Worm (Caenorhabditis elegans) whole organism, L1 larva: ENCODE data around the gene rdl-1.

Experiments
- C04F5.9 ChIP-seq: sonication (generic microtip); optimal IDR thresholded peaks from 2 replicates; lab custom pipeline; 2016; ENCODE audit warnings: missing genetic modification characterization, missing compliant biosample characterization
- C16A3.4 ChIP-seq: fragments of 150-350 bp; optimal IDR thresholded peaks from 2 replicates; lab custom pipeline; 2014; ENCODE audit warnings: missing biosample characterization, missing genetic modification characterization
- F16B12.6 ChIP-seq: fragments of 150-350 bp; optimal IDR thresholded peaks from 2 replicates; lab custom pipeline; 2014; ENCODE audit warnings: missing biosample characterization, missing genetic modification characterization
- Y116A8C.19 ChIP-seq: sonication (generic microtip); optimal IDR thresholded peaks from 2 replicates; lab custom pipeline; 2016; ENCODE audit warnings: missing compliant biosample characterization, missing genetic modification characterization, borderline replicate concordance
- alr-1 ChIP-seq: fragments of 200-800 bp; sonication (Bioruptor generic); optimal IDR thresholded peaks from 2 replicates; lab custom pipeline; 2018; ENCODE audit warnings: borderline replicate concordance, mild to moderate bottlenecking, missing genetic modification characterization, missing compliant biosample characterization
- aly-2 ChIP-seq: fragments of 150-350 bp; optimal IDR thresholded peaks from 2 replicates; lab custom pipeline; 2014; ENCODE audit warnings: missing biosample characterization, missing genetic modification characterization
- ama-1 ChIP-seq: fragments of 150-350 bp; optimal IDR thresholded peaks from 2 replicates; lab custom pipeline; 2014
- blmp-1 ChIP-seq: fragments of 150-350 bp; optimal IDR thresholded peaks from 2 replicates; lab custom pipeline; 2014; ENCODE audit warnings: missing biosample characterization, missing genetic modification characterization
- ceh-63 ChIP-seq: fragments of 200-800 bp; sonication (Bioruptor generic); optimal IDR thresholded peaks from 2 replicates; lab custom pipeline; 2018; ENCODE audit warnings: mild to moderate bottlenecking, missing genetic modification characterization, missing compliant biosample characterization
- ceh-8 ChIP-seq: fragments of 200-800 bp; sonication (Bioruptor generic); optimal IDR thresholded peaks from 2 replicates; lab custom pipeline; 2018; ENCODE audit warnings: mild to moderate bottlenecking, missing genetic modification characterization, moderate library complexity, missing compliant biosample characterization
- ces-1 ChIP-seq: fragments of 150-350 bp; optimal IDR thresholded peaks from 2 replicates; lab custom pipeline; 2014; ENCODE audit warnings: missing biosample characterization, missing genetic modification reagents, missing genetic modification characterization
- dpl-1 ChIP-seq, 3 experiments: fragments of 150-350 bp in 2 of 3; sonication (generic microtip) in 1 of 3; optimal IDR thresholded peaks; 2 replicates each; lab custom pipeline; 2014 to 2017; ENCODE audit warnings: missing biosample characterization in 3 of 3, missing genetic modification characterization in 3 of 3, missing genetic modification reagents in 3 of 3
- efl-1 ChIP-seq, 4 experiments: fragments of 150-350 bp; optimal IDR thresholded peaks in 3 of 4; peaks in 1 of 4; 1 replicate in 1 of 4; 2 replicates in 3 of 4; lab custom pipeline; 2014; ENCODE audit warnings: missing biosample characterization in 2 of 4, missing genetic modification characterization in 2 of 4, missing genetic modification reagents in 2 of 4
- efl-3 ChIP-seq: fragments of 200-800 bp; sonication (Bioruptor generic); optimal IDR thresholded peaks from 2 replicates; lab custom pipeline; 2018; ENCODE audit warnings: mild to moderate bottlenecking, missing genetic modification characterization, missing compliant biosample characterization
- elt-2 ChIP-seq: sonication (generic microtip); optimal IDR thresholded peaks from 2 replicates; lab custom pipeline; 2016; ENCODE audit warnings: missing genetic modification characterization, mild to moderate bottlenecking, inconsistent platforms, missing compliant biosample characterization, missing genetic modification reagents
- fkh-10 ChIP-seq: sonication (generic microtip); optimal IDR thresholded peaks from 2 replicates; lab custom pipeline; 2017; ENCODE audit warnings: missing biosample characterization, missing genetic modification reagents, missing genetic modification characterization
- fkh-8 ChIP-seq: sonication (generic microtip); optimal IDR thresholded peaks from 2 replicates; lab custom pipeline; 2016; ENCODE audit warnings: mild to moderate bottlenecking, missing genetic modification characterization, missing compliant biosample characterization
- irx-1 ChIP-seq: sonication (generic microtip); optimal IDR thresholded peaks from 2 replicates; lab custom pipeline; 2016; ENCODE audit warnings: missing genetic modification characterization, missing compliant biosample characterization
- isw-1 ChIP-seq: fragments of 200-800 bp; sonication (Bioruptor generic); IDR thresholded peaks from 2 replicates; pipeline ENCODE4 v1.3.6; 2022; ENCODE audit warnings: missing genetic modification characterization, missing compliant biosample characterization
- jun-1 ChIP-seq: fragments of 150-350 bp; optimal IDR thresholded peaks from 2 replicates; lab custom pipeline; 2014; ENCODE audit warnings: missing biosample characterization, missing genetic modification reagents, missing genetic modification characterization
- lin-14 ChIP-seq: fragments of 200-800 bp; sonication (Bioruptor generic); optimal IDR thresholded peaks from 2 replicates; lab custom pipeline; 2018; ENCODE audit warnings: mild to moderate bottlenecking, missing genetic modification characterization, moderate library complexity, missing compliant biosample characterization
- lin-35 ChIP-seq, 2 experiments: fragments of 150-350 bp; optimal IDR thresholded peaks; 2 replicates each; lab custom pipeline; 2014; ENCODE audit warnings: missing biosample characterization in 2 of 2, missing genetic modification characterization in 2 of 2, missing genetic modification reagents in 2 of 2
- lin-39 ChIP-seq: fragments of 150-350 bp; optimal IDR thresholded peaks from 2 replicates; lab custom pipeline; 2014; ENCODE audit warnings: missing biosample characterization, missing genetic modification reagents, missing genetic modification characterization
- lsy-2 ChIP-seq, 2 experiments: fragments of 150-350 bp; optimal IDR thresholded peaks; 2 replicates each; lab custom pipeline; 2014; ENCODE audit warnings: missing biosample characterization in 2 of 2, missing genetic modification characterization in 2 of 2
- mef-2 ChIP-seq: fragments of 150-350 bp; optimal IDR thresholded peaks from 2 replicates; lab custom pipeline; 2014; ENCODE audit warnings: missing biosample characterization, missing genetic modification characterization
- mep-1 ChIP-seq: fragments of 150-350 bp; optimal IDR thresholded peaks from 2 replicates; lab custom pipeline; 2014; ENCODE audit warnings: missing biosample characterization, missing genetic modification characterization
- nhr-11 ChIP-seq: fragments of 150-350 bp; optimal IDR thresholded peaks from 2 replicates; lab custom pipeline; 2014; ENCODE audit warnings: missing biosample characterization, missing genetic modification characterization
- nhr-71 ChIP-seq: sonication (generic microtip); optimal IDR thresholded peaks from 2 replicates; lab custom pipeline; 2016; ENCODE audit warnings: mild to moderate bottlenecking, missing genetic modification characterization, moderate library complexity, missing compliant biosample characterization
- nhr-84 ChIP-seq: sonication (generic microtip); optimal IDR thresholded peaks from 2 replicates; lab custom pipeline; 2017; ENCODE audit warnings: missing biosample characterization, missing genetic modification characterization
- nhr-90 ChIP-seq: sonication (generic microtip); optimal IDR thresholded peaks from 2 replicates; lab custom pipeline; 2016; ENCODE audit warnings: mild to moderate bottlenecking, missing genetic modification characterization, missing compliant biosample characterization; ENCODE audit not compliant: poor library complexity
- pag-3 ChIP-seq: sonication (generic microtip); optimal IDR thresholded peaks from 2 replicates; lab custom pipeline; 2017; ENCODE audit warnings: missing genetic modification characterization, mild to moderate bottlenecking, missing compliant biosample characterization, antibody characterized with exemption, borderline replicate concordance; ENCODE audit not compliant: insufficient read depth
- pax-3 ChIP-seq: fragments of 200-800 bp; sonication (Bioruptor generic); optimal IDR thresholded peaks from 2 replicates; lab custom pipeline; 2018; ENCODE audit warnings: mild to moderate bottlenecking, missing genetic modification characterization, moderate library complexity, missing compliant biosample characterization
- rnt-1 ChIP-seq: sonication (generic microtip); optimal IDR thresholded peaks from 2 replicates; lab custom pipeline; 2016; ENCODE audit warnings: mild to moderate bottlenecking, missing genetic modification characterization, moderate library complexity, missing compliant biosample characterization
- sptf-1 ChIP-seq: fragments of 150-350 bp; optimal IDR thresholded peaks from 2 replicates; lab custom pipeline; 2014; ENCODE audit warnings: missing biosample characterization, missing genetic modification characterization
- sup-37 ChIP-seq: fragments of 200-800 bp; sonication (Bioruptor generic); optimal IDR thresholded peaks from 2 replicates; lab custom pipeline; 2018; ENCODE audit warnings: mild to moderate bottlenecking, missing genetic modification characterization, missing compliant biosample characterization
- tbx-2 ChIP-seq: sonication (generic microtip); optimal IDR thresholded peaks from 2 replicates; lab custom pipeline; 2016; ENCODE audit warnings: missing genetic modification characterization, missing compliant biosample characterization
- tlp-1 ChIP-seq: fragments of 150-350 bp; optimal IDR thresholded peaks from 2 replicates; lab custom pipeline; 2014; ENCODE audit warnings: missing biosample characterization, missing genetic modification characterization
- unc-62 ChIP-seq: fragments of 150-350 bp; optimal IDR thresholded peaks from 2 replicates; lab custom pipeline; 2014; ENCODE audit warnings: missing biosample characterization, missing genetic modification reagents, missing genetic modification characterization
- unc-86 ChIP-seq: sonication (generic microtip); optimal IDR thresholded peaks from 2 replicates; lab custom pipeline; 2016; ENCODE audit warnings: missing genetic modification characterization, missing compliant biosample characterization
- xbp-1 ChIP-seq: sonication (generic microtip); optimal IDR thresholded peaks from 2 replicates; lab custom pipeline; 2016; ENCODE audit warnings: missing genetic modification characterization, missing compliant biosample characterization
- zag-1 ChIP-seq: fragments of 150-350 bp; optimal IDR thresholded peaks from 2 replicates; lab custom pipeline; 2014; ENCODE audit warnings: missing biosample characterization, missing genetic modification characterization
- ztf-11 ChIP-seq, 2 experiments: sonication (generic microtip); optimal IDR thresholded peaks; 2 replicates each; lab custom pipeline; 2016 to 2017; ENCODE audit warnings: missing genetic modification characterization in 2 of 2, missing biosample characterization in 1 of 2, missing compliant biosample characterization in 1 of 2
- ztf-4 ChIP-seq: fragments of 150-350 bp; optimal IDR thresholded peaks from 2 replicates; lab custom pipeline; 2014; ENCODE audit warnings: missing biosample characterization, missing genetic modification characterization

The rdl-1 gene

DNA sequence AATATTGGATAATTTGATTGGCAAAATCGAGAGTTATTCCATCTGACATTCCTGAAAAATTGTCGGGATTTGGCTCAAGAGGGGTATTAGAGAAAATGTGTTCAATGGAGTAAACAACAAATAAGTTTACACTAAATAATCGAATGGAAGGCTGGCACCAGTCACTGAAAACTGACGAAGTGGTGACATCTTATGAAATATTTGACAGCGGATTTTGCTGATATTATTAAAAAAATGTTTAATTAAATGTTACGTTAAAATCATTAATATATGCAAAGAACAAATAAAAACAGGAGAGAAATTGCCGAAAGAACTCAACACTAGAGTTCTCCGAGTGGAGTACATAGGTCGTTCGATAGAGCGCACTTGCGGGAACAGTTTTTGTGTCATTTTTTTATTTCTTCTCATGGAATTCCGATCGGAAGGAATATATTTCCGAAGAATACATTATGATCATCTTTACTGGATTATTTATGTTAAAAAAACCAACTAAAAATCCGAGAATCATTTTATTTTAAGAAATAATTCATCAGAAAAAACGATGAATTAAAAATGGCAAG lies 15.5 kb upstream of the rdl-1 start, which contains the start of gene tag-322 (continued):
- TF ChIP-seq tlp-1 (tag; lab: Kevin White, UChicago): no peak
- TF ChIP-seq lsy-2 (tag; optimal IDR thresholded peaks at IDR 0.05; lab: Kevin White, UChicago): peak; percentile 89 to 90
- TF ChIP-seq fkh-10: no peak
- TF ChIP-seq ztf-4 (tag; lab: Kevin White, UChicago): no peak
- TF ChIP-seq C04F5.9: no peak
- TF ChIP-seq pag-3 (tag; lab: Kevin White, UChicago): no peak
- no peak for TF ChIP-seq mef-2 (tag; lab: Kevin White, UChicago)
- no peak for TF ChIP-seq alr-1 (tag; lab: Kevin White, UChicago)
- TF ChIP-seq ceh-8 (GFP tag; lab: Kevin White, UChicago): no peak
- TF ChIP-seq mep-1 (tag; lab: Kevin White, UChicago): peak; percentile 85
- no peak for TF ChIP-seq ceh-63 (GFP tag; lab: Kevin White, UChicago)
- TF ChIP-seq pax-3 (tag; lab: Kevin White, UChicago): no peak
- peak; percentile 64 for TF ChIP-seq ama-1 (lab: Kevin White, UChicago)
- TF ChIP-seq nhr-90 (tag; lab: Kevin White, UChicago): peak; percentile 60
- no peak for TF ChIP-seq jun-1
- peak; percentile 75 for TF ChIP-seq lin-14 (GFP tag; lab: Kevin White, UChicago)
- TF ChIP-seq zag-1 (tag; lab: Kevin White, UChicago): no peak
- no peak for TF ChIP-seq aly-2 (tag; lab: Kevin White, UChicago)
- peak; percentile 73 for TF ChIP-seq rnt-1 (tag; lab: Kevin White, UChicago)
- peak; percentile 16 for TF ChIP-seq fkh-8 (tag; lab: Kevin White, UChicago)
- peak; percentile 72 to 77 for TF ChIP-seq efl-1 (optimal IDR thresholded peaks at IDR 0.05; lab: Kevin White, UChicago)
- peak; percentile 69 to 96 for TF ChIP-seq efl-1 (GFP tag; optimal IDR thresholded peaks at IDR 0.05 in 1 of 2; lab: Kevin White, UChicago)
- no peak for TF ChIP-seq F16B12.6 (tag; lab: Kevin White, UChicago)
- no peak for TF ChIP-seq unc-62 (GFP tag; lab: Kevin White, UChicago)
- peak; percentile 51 for TF ChIP-seq blmp-1 (tag; lab: Kevin White, UChicago)
- TF ChIP-seq ces-1: no peak
- TF ChIP-seq efl-3: no peak
- TF ChIP-seq unc-86: peak; percentile 51
- peak in 1 of 2 experiments; percentile 30 for TF ChIP-seq ztf-11 (tag; optimal IDR thresholded peaks at IDR 0.05; lab: Kevin White, UChicago)
- no peak for TF ChIP-seq Y116A8C.19 (tag; lab: Kevin White, UChicago)
- peak; percentile 85 for TF ChIP-seq nhr-71 (tag; lab: Kevin White, UChicago)
- peak; percentile 67 to 77 for TF ChIP-seq lin-35 (GFP tag; optimal IDR thresholded peaks at IDR 0.05; lab: Kevin White, UChicago)
- TF ChIP-seq sptf-1 (tag; lab: Kevin White, UChicago): no peak
- TF ChIP-seq irx-1 (tag; lab: Kevin White, UChicago): no peak
- TF ChIP-seq sup-37: no peak
- peak; percentile 53 to 74 (median 72) for TF ChIP-seq dpl-1 (GFP tag; optimal IDR thresholded peaks at IDR 0.05; lab: Kevin White, UChicago)
- peak; percentile 15; the same call in 1 of the 2 replicates for TF ChIP-seq isw-1
- TF ChIP-seq elt-2 (tag; lab: Kevin White, UChicago): no peak
- peak; percentile 79 for TF ChIP-seq xbp-1
- TF ChIP-seq C16A3.4: peak; percentile 70
- TF ChIP-seq nhr-11: peak; percentile 27
- no peak for TF ChIP-seq lin-39
- TF ChIP-seq nhr-84: no peak
- TF ChIP-seq tbx-2 (tag; lab: Kevin White, UChicago): peak; percentile 65
